Fruit fly (Drosophila melanogaster) whole organism, wandering third instar larva: ENCODE measurements around the gene RpS21.

Source experiments
- Abd-B ChIP-seq: fragments of >200 bp; optimal IDR thresholded peaks from 2 replicates; lab custom pipeline; 2017; ENCODE audit warnings: missing biosample characterization, missing genetic modification characterization
- CG32264 ChIP-seq: fragments of 200-800 bp; sonication (Bioruptor generic); optimal IDR thresholded peaks from 2 replicates; lab custom pipeline; 2016; ENCODE audit warnings: missing biosample characterization, missing genetic modification characterization
- CG9705 ChIP-seq: fragments of 200-800 bp; sonication (Bioruptor generic); optimal IDR thresholded peaks from 2 replicates; lab custom pipeline; 2018; ENCODE audit warnings: missing biosample characterization, mild to moderate bottlenecking, missing genetic modification characterization
- CrebA ChIP-seq: fragments of 200-800 bp; sonication (Bioruptor generic); optimal IDR thresholded peaks from 2 replicates; lab custom pipeline; 2016; ENCODE audit warnings: missing biosample characterization, mild to moderate bottlenecking, missing genetic modification characterization, borderline replicate concordance
- Dfd ChIP-seq: fragments of >200 bp; optimal IDR thresholded peaks from 2 replicates; lab custom pipeline; 2017; ENCODE audit warnings: missing biosample characterization, missing genetic modification characterization
- GATAd ChIP-seq: sonication (Bioruptor generic); optimal IDR thresholded peaks from 2 replicates; lab custom pipeline; 2016; ENCODE audit warnings: missing biosample characterization, missing genetic modification characterization
- HLH106 ChIP-seq: fragments of 200-800 bp; optimal IDR thresholded peaks from 3 replicates; lab custom pipeline; 2019; ENCODE audit warnings: missing biosample characterization, mild to moderate bottlenecking, missing genetic modification characterization, moderate library complexity
- Hnf4 ChIP-seq: fragments of 200-800 bp; sonication (Bioruptor generic); optimal IDR thresholded peaks from 2 replicates; lab custom pipeline; 2016; ENCODE audit warnings: missing biosample characterization, mild to moderate bottlenecking, missing genetic modification characterization
- Myc ChIP-seq: fragments of >200 bp; optimal IDR thresholded peaks from 2 replicates; lab custom pipeline; 2017
- N ChIP-seq: fragments of >200 bp; optimal IDR thresholded peaks from 2 replicates; lab custom pipeline; 2018; ENCODE audit warnings: missing biosample characterization, missing external identifiers, missing genetic modification characterization
- OdsH ChIP-seq: fragments of 200-800 bp; sonication (Bioruptor generic); optimal IDR thresholded peaks from 2 replicates; lab custom pipeline; 2016; ENCODE audit warnings: missing biosample characterization, mild to moderate bottlenecking, missing genetic modification characterization
- Rel ChIP-seq, 2 experiments: fragments of 200-800 bp; sonication (Bioruptor generic) in 1 of 2; optimal IDR thresholded peaks; 2 replicates in 1 of 2; 3 replicates in 1 of 2; lab custom pipeline; 2016 to 2019; ENCODE audit warnings: mild to moderate bottlenecking in 2 of 2, missing biosample characterization in 2 of 2, missing genetic modification characterization in 2 of 2, moderate library complexity in 1 of 2
- Sp1 ChIP-seq: fragments of 200-800 bp; sonication (Bioruptor generic); optimal IDR thresholded peaks from 3 replicates; lab custom pipeline; 2019; ENCODE audit warnings: missing biosample characterization, mild to moderate bottlenecking, missing genetic modification characterization, moderate library complexity
- Vsx2 ChIP-seq: fragments of 200-300, 225-300 bp; sonication (Bioruptor generic); optimal IDR thresholded peaks from 2 replicates; lab custom pipeline; 2018; ENCODE audit warnings: missing biosample characterization, missing genetic modification characterization; ENCODE audit not compliant: partially characterized antibody
- br ChIP-seq: fragments of 200-800 bp; sonication (Bioruptor generic); optimal IDR thresholded peaks from 2 replicates; lab custom pipeline; 2016; ENCODE audit warnings: missing biosample characterization, missing genetic modification characterization
- dl ChIP-seq, 2 experiments: fragments of 175-275, 200-275 bp in 1 of 2; fragments of 200-275 bp in 1 of 2; sonication (Bioruptor generic); optimal IDR thresholded peaks; lab custom pipeline; 2018; ENCODE audit warnings: mild to moderate bottlenecking in 2 of 2, missing biosample characterization in 2 of 2, missing genetic modification characterization in 2 of 2, moderate library complexity in 2 of 2; ENCODE audit not compliant: partially characterized antibody in 2 of 2, insufficient read depth in 1 of 2
- dmrt93B ChIP-seq: fragments of 200-800 bp; sonication (Bioruptor generic); optimal IDR thresholded peaks from 2 replicates; lab custom pipeline; 2018; ENCODE audit warnings: missing biosample characterization, mild to moderate bottlenecking, missing genetic modification characterization
- dsf ChIP-seq: sonication (Bioruptor generic); optimal IDR thresholded peaks from 2 replicates; lab custom pipeline; 2016; ENCODE audit warnings: missing biosample characterization, missing genetic modification characterization, borderline replicate concordance
- ey ChIP-seq: fragments of 200-800 bp; sonication (Bioruptor generic); optimal IDR thresholded peaks from 2 replicates; lab custom pipeline; 2016; ENCODE audit warnings: missing biosample characterization, missing genetic modification characterization
- foxo ChIP-seq, 2 experiments: fragments of 200-800 bp; sonication (Bioruptor generic); optimal IDR thresholded peaks; 2 replicates in 1 of 2; 3 replicates in 1 of 2; lab custom pipeline; 2016 to 2017; ENCODE audit warnings: missing biosample characterization in 2 of 2, missing genetic modification characterization in 2 of 2
- fru ChIP-seq: fragments of 200-800 bp; sonication (Bioruptor generic); optimal IDR thresholded peaks from 3 replicates; lab custom pipeline; 2016; ENCODE audit warnings: missing biosample characterization, mild to moderate bottlenecking, missing genetic modification characterization
- h ChIP-seq: fragments of 200-800 bp; sonication (Bioruptor generic); optimal IDR thresholded peaks from 3 replicates; lab custom pipeline; 2016; ENCODE audit warnings: missing biosample characterization, mild to moderate bottlenecking, missing genetic modification characterization
- jim ChIP-seq: fragments of 175-275, 200-325 bp; sonication (Bioruptor generic); optimal IDR thresholded peaks from 2 replicates; lab custom pipeline; 2016; ENCODE audit warnings: missing biosample characterization, mild to moderate bottlenecking, missing genetic modification characterization
- pan ChIP-seq: fragments of >200 bp; optimal IDR thresholded peaks from 2 replicates; lab custom pipeline; 2017
- rgr ChIP-seq: fragments of 200-800 bp; sonication (Bioruptor generic); optimal IDR thresholded peaks from 3 replicates; lab custom pipeline; 2016; ENCODE audit warnings: missing biosample characterization, mild to moderate bottlenecking, missing genetic modification characterization
- sage ChIP-seq: fragments of 200-800 bp; sonication (Bioruptor generic); optimal IDR thresholded peaks from 2 replicates; lab custom pipeline; 2016; ENCODE audit warnings: missing biosample characterization, mild to moderate bottlenecking, missing genetic modification characterization
- sv ChIP-seq: fragments of 200-800 bp; sonication (Bioruptor generic); optimal IDR thresholded peaks from 3 replicates; lab custom pipeline; 2016; ENCODE audit warnings: missing biosample characterization, missing genetic modification characterization
- tai ChIP-seq: sonication (Bioruptor generic); optimal IDR thresholded peaks from 2 replicates; lab custom pipeline; 2016; ENCODE audit warnings: missing biosample characterization, missing genetic modification characterization
- woc ChIP-seq: sonication (Bioruptor generic); optimal IDR thresholded peaks from 2 replicates; lab custom pipeline; 2016; ENCODE audit warnings: missing biosample characterization, mild to moderate bottlenecking, missing genetic modification characterization

The RpS21 gene

DNA sequence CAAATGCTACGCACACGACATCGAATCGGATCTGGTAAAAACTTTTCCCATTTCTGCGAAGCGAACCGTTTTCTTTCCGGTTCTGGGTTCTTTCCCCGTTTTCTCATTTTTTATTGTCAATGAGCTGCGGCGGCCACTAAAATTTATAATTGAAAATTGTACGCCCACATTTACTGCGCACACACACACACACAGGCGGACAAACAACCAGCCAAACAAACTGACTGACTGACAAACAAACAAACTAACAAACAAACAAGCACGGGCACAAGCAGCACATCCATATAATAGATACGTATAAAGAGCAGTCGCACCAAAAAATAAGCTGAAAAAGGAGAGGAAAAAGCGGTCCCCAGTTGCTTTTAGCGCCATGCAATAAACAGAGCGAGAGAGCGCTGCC is 35.3 kb downstream of the RpS21 start:
- no peak for TF ChIP-seq Abd-B (GFP tag; lab: Kevin White, UChicago)
- no peak for TF ChIP-seq rgr (GFP tag; lab: Kevin White, UChicago)
- no peak for TF ChIP-seq pan (lab: Kevin White, UChicago)
- TF ChIP-seq N: no peak
- peak; percentile 3 for TF ChIP-seq Dfd (GFP tag; lab: Kevin White, UChicago)
- TF ChIP-seq, all 38 proteins: peak for 1

DNA sequence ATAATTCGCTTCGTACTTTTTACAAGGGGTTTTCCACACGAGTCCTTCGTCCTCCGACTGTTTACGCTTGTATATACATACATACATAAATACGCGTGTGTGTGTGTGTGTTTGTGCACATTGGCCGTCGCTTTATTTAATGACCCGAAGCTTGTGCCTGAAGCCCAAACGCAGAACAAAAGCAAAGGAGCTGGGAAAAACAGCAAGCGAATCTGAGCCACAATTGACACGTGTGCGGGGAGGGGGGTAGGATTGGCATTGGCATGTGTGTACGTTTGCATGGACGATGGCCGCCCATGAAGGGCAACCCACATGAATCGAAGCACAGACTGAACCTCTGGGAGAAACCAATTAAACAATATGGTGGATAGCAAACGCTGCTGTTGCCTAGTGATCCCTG is 38.5 kb downstream of the RpS21 start:
- TF ChIP-seq CrebA (GFP tag; lab: Kevin White, UChicago) (no peak), CG9705 (no peak), tai (no peak), Dfd (GFP tag; lab: Kevin White, UChicago) (peak; percentile 81), dsf (GFP tag; lab: Kevin White, UChicago) (no peak)

DNA sequence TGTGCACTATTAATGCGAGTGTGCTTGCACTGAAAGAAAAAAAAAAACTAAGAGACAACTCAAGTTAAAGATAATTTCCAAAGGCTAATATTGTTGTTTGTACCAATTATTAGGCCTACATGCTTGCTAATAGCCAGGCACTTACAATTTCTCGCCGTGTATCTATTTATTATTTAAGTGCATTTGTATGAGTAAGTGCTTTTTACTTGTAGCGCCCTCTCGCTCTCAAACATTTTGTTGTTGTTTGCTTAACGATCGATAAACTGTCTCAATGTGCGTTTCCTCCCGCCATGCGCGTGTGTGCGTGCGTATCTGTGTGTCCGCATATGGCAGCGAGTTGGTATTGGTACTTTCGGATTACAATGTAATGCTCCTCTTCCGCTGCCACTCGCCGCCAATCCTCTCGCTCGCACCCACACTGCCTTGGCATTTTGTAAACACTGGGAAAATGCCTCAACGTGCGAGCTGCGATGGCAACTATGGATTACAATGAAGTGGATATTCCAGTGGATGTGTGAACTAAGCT is 41.2 kb downstream of the RpS21 start:
- peak in 1 of 2 experiments; percentile 40 for TF ChIP-seq foxo (GFP tag; optimal IDR thresholded peaks at IDR 0.05; lab: Kevin White, UChicago)
- peak; percentile 39 for TF ChIP-seq h
- no peak for TF ChIP-seq CG32264 (GFP tag; lab: Kevin White, UChicago)
- TF ChIP-seq jim (GFP tag; lab: Kevin White, UChicago): no peak
- peak; percentile 80 for TF ChIP-seq sv (GFP tag; lab: Kevin White, UChicago)
- TF ChIP-seq GATAd (GFP tag; lab: Kevin White, UChicago): no peak
- peak; percentile 29 for TF ChIP-seq rgr (GFP tag; lab: Kevin White, UChicago)
- no peak for TF ChIP-seq woc (GFP tag; lab: Kevin White, UChicago)
- peak; percentile 23 for TF ChIP-seq OdsH (GFP tag; lab: Kevin White, UChicago)
- TF ChIP-seq dmrt93B (GFP tag; lab: Kevin White, UChicago): no peak
- TF ChIP-seq fru: peak; percentile 47
- peak; percentile 29 for TF ChIP-seq br (GFP tag; lab: Kevin White, UChicago)
- no peak for TF ChIP-seq tai
- peak; percentile 21 for TF ChIP-seq Hnf4
- peak; percentile 6 for TF ChIP-seq ey (GFP tag; lab: Kevin White, UChicago)
- no peak for TF ChIP-seq CG9705

DNA sequence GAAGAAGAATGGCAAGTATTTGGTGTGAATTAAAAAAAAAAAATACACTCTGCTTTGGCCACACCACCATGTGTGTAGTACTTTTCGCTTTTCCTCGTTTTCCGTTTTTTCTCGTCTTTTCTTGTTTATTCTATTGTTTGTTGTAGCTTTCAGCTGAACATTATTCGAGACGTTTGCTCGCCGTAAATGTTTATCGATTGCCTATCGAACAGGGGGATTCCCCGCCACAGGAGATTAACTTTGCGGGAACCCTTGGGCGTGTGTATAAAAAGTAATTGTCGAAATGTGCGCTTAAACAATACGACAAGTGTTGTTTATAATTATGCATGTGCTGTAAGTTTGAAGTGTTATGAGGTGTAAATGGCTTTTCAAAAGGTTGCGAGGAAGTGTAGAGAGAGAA is 41.8 kb downstream of the RpS21 start:
- no peak for TF ChIP-seq Rel (GFP tag; optimal IDR thresholded peaks at IDR 0.05; lab: Kevin White, UChicago)
- peak; percentile 29 for TF ChIP-seq Rel (tag; optimal IDR thresholded peaks at IDR 0.05; lab: Kevin White, UChicago)
- TF ChIP-seq OdsH (GFP tag; lab: Kevin White, UChicago): no peak

DNA sequence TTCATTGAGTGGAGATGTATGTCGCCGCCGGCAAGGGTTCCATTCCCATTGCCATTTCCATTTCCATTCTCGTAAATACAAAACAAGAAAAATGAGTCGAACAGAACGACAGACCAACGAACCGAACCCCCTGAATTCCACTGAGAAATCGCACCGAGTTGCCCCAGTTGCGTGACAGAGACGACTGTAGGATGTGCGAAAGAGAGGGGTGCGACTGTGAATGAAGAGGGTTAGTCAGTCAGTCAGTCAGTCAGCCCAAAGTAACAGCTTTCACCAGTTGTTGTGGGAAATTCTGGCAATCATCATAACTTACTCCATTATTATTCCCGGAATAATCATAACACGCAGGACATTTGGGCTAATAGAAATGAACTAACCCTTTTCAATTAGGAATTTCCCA is 42.4 kb downstream of the RpS21 start:
- TF ChIP-seq CG9705: no peak
- no peak for TF ChIP-seq tai
- no peak for TF ChIP-seq Abd-B (GFP tag; lab: Kevin White, UChicago)
- TF ChIP-seq pan (lab: Kevin White, UChicago): no peak
- TF ChIP-seq Myc (lab: Kevin White, UChicago): no peak
- no peak for TF ChIP-seq br (GFP tag; lab: Kevin White, UChicago)
- TF ChIP-seq dl (GFP tag; optimal IDR thresholded peaks at IDR 0.05; lab: Kevin White, UChicago; ENCODE audit: insufficient read depth in 1 of 2, partially characterized antibody in 2 of 2): no peak
- no peak for TF ChIP-seq rgr (GFP tag; lab: Kevin White, UChicago)
- no peak for TF ChIP-seq Hnf4
- TF ChIP-seq Vsx2 (GFP tag; lab: Kevin White, UChicago): no peak
- no peak for TF ChIP-seq ey (GFP tag; lab: Kevin White, UChicago)
- TF ChIP-seq sage (GFP tag; lab: Kevin White, UChicago): no peak
- TF ChIP-seq CG32264 (GFP tag; lab: Kevin White, UChicago): no peak
- no peak for TF ChIP-seq Sp1 (GFP tag; lab: Kevin White, UChicago)
- no peak for TF ChIP-seq HLH106
